Worm (Caenorhabditis elegans) whole organism, L2 larva: ENCODE measurements around the gene let-23.

ENCODE experiments used
- R02D3.7 ChIP-seq: fragments of 150-350 bp; optimal IDR thresholded peaks from 2 replicates; lab custom pipeline; 2014; ENCODE audit warnings: missing biosample characterization, missing genetic modification characterization
- blmp-1 ChIP-seq: sonication (generic microtip); optimal IDR thresholded peaks from 2 replicates; lab custom pipeline; 2017; ENCODE audit warnings: missing genetic modification characterization, mild to moderate bottlenecking, missing compliant biosample characterization, antibody characterized with exemption, moderate library complexity; ENCODE audit not compliant: insufficient read depth
- elt-3 ChIP-seq: sonication (generic microtip); optimal IDR thresholded peaks from 2 replicates; lab custom pipeline; 2017; ENCODE audit warnings: missing biosample characterization, missing genetic modification characterization
- lin-39 ChIP-seq: fragments of 150-350 bp; optimal IDR thresholded peaks from 2 replicates; lab custom pipeline; 2014; ENCODE audit warnings: missing biosample characterization, missing genetic modification reagents, missing genetic modification characterization
- nhr-237 ChIP-seq: fragments of 150-350 bp; optimal IDR thresholded peaks from 2 replicates; lab custom pipeline; 2014; ENCODE audit warnings: missing biosample characterization, missing genetic modification characterization
- skn-1 ChIP-seq: sonication (generic microtip); optimal IDR thresholded peaks from 2 replicates; lab custom pipeline; 2017; ENCODE audit warnings: missing biosample characterization, missing genetic modification characterization
- snpc-4 ChIP-seq: fragments of 150-350 bp; optimal IDR thresholded peaks from 2 replicates; lab custom pipeline; 2014; ENCODE audit warnings: missing biosample characterization, missing genetic modification characterization
- unc-39 ChIP-seq: fragments of 150-350 bp; optimal IDR thresholded peaks from 2 replicates; lab custom pipeline; 2014; ENCODE audit warnings: missing biosample characterization, missing genetic modification characterization
- unc-62 ChIP-seq: fragments of 150-350 bp; optimal IDR thresholded peaks from 2 replicates; lab custom pipeline; 2014; ENCODE audit warnings: missing biosample characterization, missing genetic modification reagents, missing genetic modification characterization
- zag-1 ChIP-seq: fragments of 150-350 bp; optimal IDR thresholded peaks from 2 replicates; lab custom pipeline; 2014; ENCODE audit warnings: missing biosample characterization, missing genetic modification characterization

DNA sequence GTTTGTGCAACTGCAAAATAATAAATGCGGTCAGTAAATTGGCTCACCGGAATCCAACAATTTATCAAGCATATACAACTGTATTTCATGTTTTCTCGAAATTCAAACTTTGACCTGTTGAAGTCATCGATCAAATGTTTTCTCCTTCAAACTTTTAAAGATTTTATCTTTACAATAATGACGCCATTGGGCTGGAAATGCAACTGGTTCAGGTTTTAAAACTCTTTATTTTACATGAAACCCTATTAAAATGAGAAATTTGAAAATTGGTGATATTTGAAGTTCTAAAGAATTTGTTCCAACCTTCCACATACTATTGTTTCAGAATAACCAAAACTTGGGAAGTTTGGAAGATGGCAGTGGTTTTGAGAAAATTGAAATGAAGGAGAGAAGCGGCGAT, 39.7 kb downstream of the let-23 start:
- no peak for TF ChIP-seq unc-39 (tag; lab: Kevin White, UChicago)
- TF ChIP-seq zag-1 (tag; lab: Kevin White, UChicago), result no peak
- TF ChIP-seq unc-62 (GFP tag; lab: Kevin White, UChicago), result no peak
- TF ChIP-seq skn-1 (tag; lab: Kevin White, UChicago), result no peak
- TF ChIP-seq lin-39 (tag; lab: Kevin White, UChicago), result no peak
- TF ChIP-seq snpc-4 (tag; lab: Kevin White, UChicago), result no peak
- TF ChIP-seq blmp-1 (tag; lab: Kevin White, UChicago), result no peak
- TF ChIP-seq R02D3.7, result no peak
- TF ChIP-seq nhr-237 (tag; lab: Kevin White, UChicago), result no peak
- no peak for TF ChIP-seq elt-3 (tag; lab: Kevin White, UChicago)
